Fruit fly (Drosophila melanogaster) whole organism: ENCODE results near the gene Arl2.

ENCODE experiments used
- pan ChIP-seq: fragments of >200 bp; optimal IDR thresholded peaks from 2 replicates; lab custom pipeline; 2017
- psq ChIP-seq: fragments of >200 bp; optimal IDR thresholded peaks from 2 replicates; lab custom pipeline; 2017

DNA sequence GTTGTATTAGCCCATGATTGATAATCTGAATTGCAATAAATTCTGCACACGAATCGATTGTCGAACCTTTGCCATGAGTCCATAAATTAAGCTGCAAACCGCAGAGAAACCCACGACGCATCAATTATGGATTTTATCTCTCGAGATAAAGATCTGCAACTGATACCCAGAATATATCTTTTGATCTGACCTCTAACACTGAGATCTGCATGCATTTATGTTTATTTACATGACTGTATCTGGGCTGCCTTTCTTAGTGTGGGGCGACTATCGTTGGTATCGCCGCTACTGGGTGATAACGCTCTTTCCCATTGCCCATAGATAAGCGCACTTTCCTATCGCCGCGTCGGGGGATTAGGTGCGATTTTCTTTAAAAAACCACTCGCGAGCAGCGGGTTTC is 23.7 kb upstream of the Arl2 start, which contains the start of gene Ctr1B:
- no peak for TF ChIP-seq psq (lab: Kevin White, UChicago)
- no peak for TF ChIP-seq pan
